Worm (Caenorhabditis elegans) whole organism, midembryonic: ENCODE data around the gene srw-84.

ENCODE experiments used
- T22C8.4 ChIP-seq: fragments of 200-800 bp; sonication (Bioruptor generic); IDR thresholded peaks from 2 replicates; pipeline ENCODE4 v1.3.6; 2022; ENCODE audit warnings: missing genetic modification characterization, missing compliant biosample characterization
- cog-1 ChIP-seq: sonication (generic microtip); optimal IDR thresholded peaks from 2 replicates; lab custom pipeline; 2016; ENCODE audit warnings: missing genetic modification characterization, missing compliant biosample characterization
- flt-1 ChIP-seq: fragments of 200-800 bp; sonication (Bioruptor generic); IDR thresholded peaks from 2 replicates; pipeline ENCODE4 v1.3.6; 2022; ENCODE audit warnings: missing genetic modification characterization, missing compliant biosample characterization
- med-1 ChIP-seq: sonication (generic microtip); optimal IDR thresholded peaks from 2 replicates; lab custom pipeline; 2017; ENCODE audit warnings: missing genetic modification characterization, mild to moderate bottlenecking, missing compliant biosample characterization, antibody characterized with exemption, missing genetic modification reagents; ENCODE audit not compliant: insufficient read depth
- tab-1 ChIP-seq: fragments of 200-800 bp; sonication (Bioruptor generic); IDR thresholded peaks from 2 replicates; pipeline ENCODE4 v1.3.6; 2022; ENCODE audit warnings: missing genetic modification characterization, missing compliant biosample characterization
- ztf-29 ChIP-seq: fragments of 200-800 bp; sonication (Bioruptor generic); IDR thresholded peaks from 2 replicates; pipeline ENCODE4 v1.3.6; 2022; ENCODE audit warnings: missing genetic modification reagents, missing genetic modification characterization, missing compliant biosample characterization

- TF ChIP-seq cog-1 (tag; lab: Kevin White, UChicago): no peak
- peak; percentile 53; the same call in 1 of the 2 replicates for TF ChIP-seq ztf-29 (GFP tag; lab: Robert Waterston, UW)
- no peak; the same call in 1 of the 2 replicates for TF ChIP-seq flt-1 (GFP tag; lab: Robert Waterston, UW)
- peak; percentile 70; the same call in 1 of the 2 replicates for TF ChIP-seq tab-1 (GFP tag; lab: Robert Waterston, UW)
- no peak for TF ChIP-seq T22C8.4
- TF ChIP-seq med-1 (GFP tag; lab: Kevin White, UChicago): no peak
Observed at ce11 chrV:19430351-19430913, 49.4 kb downstream of the srw-84 start.
